Worm (Caenorhabditis elegans) whole organism, L4 larva: ENCODE data around the gene mtg-1.

Experiments
- aha-1 ChIP-seq: fragments of 150-350 bp; peaks from one replicate; lab custom pipeline; 2014; ENCODE audit warnings: missing biosample characterization, missing genetic modification characterization
- nhr-11 ChIP-seq: fragments of 150-350 bp; optimal IDR thresholded peaks from 2 replicates; lab custom pipeline; 2014; ENCODE audit warnings: missing biosample characterization, missing genetic modification characterization
- snpc-4 ChIP-seq: fragments of 150-350 bp; optimal IDR thresholded peaks from 2 replicates; lab custom pipeline; 2014; ENCODE audit warnings: missing biosample characterization, missing genetic modification characterization
- zfp-3 ChIP-seq: fragments of 200-800 bp; sonication (Bioruptor generic); conservative IDR thresholded peaks from 2 replicates; pipeline ENCODE4 v1.3.6; 2022; ENCODE audit warnings: missing genetic modification reagents, missing genetic modification characterization, missing compliant biosample characterization

ce11 chrIII:1579001-1579400, 45.4 kb downstream of the mtg-1 start:
- TF ChIP-seq aha-1 (tag; lab: Kevin White, UChicago) (no peak), nhr-11 (no peak), snpc-4 (tag; lab: Kevin White, UChicago) (no peak), zfp-3 (GFP tag; lab: Robert Waterston, UW) (no peak)
